Worm (Caenorhabditis elegans) whole organism, L4/young adult: ENCODE measurements around the gene Y55F3BR.10.

ENCODE experiments used
- dao-5 ChIP-seq: sonication (generic microtip); optimal IDR thresholded peaks from 2 replicates; lab custom pipeline; 2016; ENCODE audit warnings: missing genotype, missing genetic modification characterization, moderate library complexity, missing compliant biosample characterization
- him-1 ChIP-seq: sonication (generic microtip); optimal IDR thresholded peaks from 2 replicates; lab custom pipeline; 2016; ENCODE audit warnings: missing genotype, missing genetic modification reagents, missing genetic modification characterization, missing compliant biosample characterization

- TF ChIP-seq him-1 (tag; lab: Kevin White, UChicago) (no peak), dao-5 (tag; lab: Kevin White, UChicago) (no peak)
Observed at ce11 chrIV:828427-828826, 3.8 kb upstream of the Y55F3BR.10 start.
